Worm (Caenorhabditis elegans) whole organism, L1 larva: ENCODE data around the gene C07B5.2.

Source experiments
- C04F5.9 ChIP-seq: sonication (generic microtip); optimal IDR thresholded peaks from 2 replicates; lab custom pipeline; 2016; ENCODE audit warnings: missing genetic modification characterization, missing compliant biosample characterization
- C16A3.4 ChIP-seq: fragments of 150-350 bp; optimal IDR thresholded peaks from 2 replicates; lab custom pipeline; 2014; ENCODE audit warnings: missing biosample characterization, missing genetic modification characterization
- C34B4.2 ChIP-seq: sonication (generic microtip); optimal IDR thresholded peaks from 2 replicates; lab custom pipeline; 2017; ENCODE audit warnings: mild to moderate bottlenecking, missing genetic modification characterization, missing compliant biosample characterization
- F16B12.6 ChIP-seq: fragments of 150-350 bp; optimal IDR thresholded peaks from 2 replicates; lab custom pipeline; 2014; ENCODE audit warnings: missing biosample characterization, missing genetic modification characterization
- ama-1 ChIP-seq: fragments of 150-350 bp; optimal IDR thresholded peaks from 2 replicates; lab custom pipeline; 2014
- blmp-1 ChIP-seq: fragments of 150-350 bp; optimal IDR thresholded peaks from 2 replicates; lab custom pipeline; 2014; ENCODE audit warnings: missing biosample characterization, missing genetic modification characterization
- ceh-8 ChIP-seq: fragments of 200-800 bp; sonication (Bioruptor generic); optimal IDR thresholded peaks from 2 replicates; lab custom pipeline; 2018; ENCODE audit warnings: mild to moderate bottlenecking, missing genetic modification characterization, moderate library complexity, missing compliant biosample characterization
- ceh-90 ChIP-seq: sonication (generic microtip); optimal IDR thresholded peaks from 2 replicates; lab custom pipeline; 2016; ENCODE audit warnings: missing genetic modification characterization, missing compliant biosample characterization
- dpl-1 ChIP-seq, 3 experiments: fragments of 150-350 bp in 2 of 3; sonication (generic microtip) in 1 of 3; optimal IDR thresholded peaks; 2 replicates each; lab custom pipeline; 2014 to 2017; ENCODE audit warnings: missing biosample characterization in 3 of 3, missing genetic modification characterization in 3 of 3, missing genetic modification reagents in 3 of 3
- dsc-1 ChIP-seq: sonication (generic microtip); optimal IDR thresholded peaks from 2 replicates; lab custom pipeline; 2016; ENCODE audit warnings: mild to moderate bottlenecking, missing genetic modification characterization, missing compliant biosample characterization
- efl-1 ChIP-seq, 4 experiments: fragments of 150-350 bp; optimal IDR thresholded peaks in 3 of 4; peaks in 1 of 4; 1 replicate in 1 of 4; 2 replicates in 3 of 4; lab custom pipeline; 2014; ENCODE audit warnings: missing biosample characterization in 2 of 4, missing genetic modification characterization in 2 of 4, missing genetic modification reagents in 2 of 4
- egl-13 ChIP-seq: sonication (generic microtip); optimal IDR thresholded peaks from 2 replicates; lab custom pipeline; 2016; ENCODE audit warnings: missing genotype, missing genetic modification reagents, missing genetic modification characterization, missing compliant biosample characterization
- egl-27 ChIP-seq, 2 experiments: fragments of 150-350 bp in 1 of 2; sonication (generic microtip); optimal IDR thresholded peaks; 3 replicates each; lab custom pipeline; 2017 to 2018; ENCODE audit warnings: missing biosample characterization in 2 of 2, missing genetic modification characterization in 2 of 2, missing genetic modification reagents in 2 of 2
- elt-2 ChIP-seq: sonication (generic microtip); optimal IDR thresholded peaks from 2 replicates; lab custom pipeline; 2016; ENCODE audit warnings: missing genetic modification characterization, mild to moderate bottlenecking, inconsistent platforms, missing compliant biosample characterization, missing genetic modification reagents
- elt-3 ChIP-seq, 6 experiments: fragments of 150-350 bp in 1 of 6; sonication (generic microtip); optimal IDR thresholded peaks; 2 replicates each; lab custom pipeline; 2017 to 2018; ENCODE audit warnings: missing biosample characterization in 6 of 6, missing genetic modification characterization in 6 of 6, inconsistent platforms in 1 of 6
- fos-1 ChIP-seq: fragments of 150-350 bp; optimal IDR thresholded peaks from 2 replicates; lab custom pipeline; 2014; ENCODE audit warnings: missing biosample characterization, missing genetic modification characterization
- grh-1 ChIP-seq: fragments of 200-800 bp; sonication (Bioruptor generic); IDR thresholded peaks from 2 replicates; pipeline ENCODE4 v1.3.6; 2022; ENCODE audit warnings: missing genetic modification reagents, missing genetic modification characterization, missing compliant biosample characterization
- isw-1 ChIP-seq: fragments of 200-800 bp; sonication (Bioruptor generic); IDR thresholded peaks from 2 replicates; pipeline ENCODE4 v1.3.6; 2022; ENCODE audit warnings: missing genetic modification characterization, missing compliant biosample characterization
- lin-14 ChIP-seq: fragments of 200-800 bp; sonication (Bioruptor generic); optimal IDR thresholded peaks from 2 replicates; lab custom pipeline; 2018; ENCODE audit warnings: mild to moderate bottlenecking, missing genetic modification characterization, moderate library complexity, missing compliant biosample characterization
- lsy-2 ChIP-seq, 2 experiments: fragments of 150-350 bp; optimal IDR thresholded peaks; 2 replicates each; lab custom pipeline; 2014; ENCODE audit warnings: missing biosample characterization in 2 of 2, missing genetic modification characterization in 2 of 2
- mab-9 ChIP-seq: fragments of 200-800 bp; sonication (Bioruptor generic); IDR thresholded peaks from 2 replicates; pipeline ENCODE4 v1.3.6; 2022; ENCODE audit warnings: missing genetic modification reagents, missing genetic modification characterization, missing compliant biosample characterization
- mef-2 ChIP-seq: fragments of 150-350 bp; optimal IDR thresholded peaks from 2 replicates; lab custom pipeline; 2014; ENCODE audit warnings: missing biosample characterization, missing genetic modification characterization
- mep-1 ChIP-seq: fragments of 150-350 bp; optimal IDR thresholded peaks from 2 replicates; lab custom pipeline; 2014; ENCODE audit warnings: missing biosample characterization, missing genetic modification characterization
- nhr-11 ChIP-seq: fragments of 150-350 bp; optimal IDR thresholded peaks from 2 replicates; lab custom pipeline; 2014; ENCODE audit warnings: missing biosample characterization, missing genetic modification characterization
- nhr-12 ChIP-seq: sonication (generic microtip); optimal IDR thresholded peaks from 2 replicates; lab custom pipeline; 2017; ENCODE audit warnings: missing biosample characterization, missing genetic modification characterization
- nhr-19 ChIP-seq: fragments of 200-800 bp; sonication (Bioruptor generic); conservative IDR thresholded peaks from 2 replicates; pipeline ENCODE4 v1.3.6; 2022; ENCODE audit warnings: missing genetic modification characterization, missing compliant biosample characterization
- nhr-237 ChIP-seq: fragments of 150-350 bp; optimal IDR thresholded peaks from 2 replicates; lab custom pipeline; 2014; ENCODE audit warnings: missing biosample characterization, missing genetic modification characterization
- nhr-47 ChIP-seq: sonication (generic microtip); optimal IDR thresholded peaks from 2 replicates; lab custom pipeline; 2016; ENCODE audit warnings: mild to moderate bottlenecking, missing genetic modification characterization, moderate library complexity, missing compliant biosample characterization
- nhr-71 ChIP-seq: sonication (generic microtip); optimal IDR thresholded peaks from 2 replicates; lab custom pipeline; 2016; ENCODE audit warnings: mild to moderate bottlenecking, missing genetic modification characterization, moderate library complexity, missing compliant biosample characterization
- nhr-76 ChIP-seq: sonication (generic microtip); optimal IDR thresholded peaks from 2 replicates; lab custom pipeline; 2017; ENCODE audit warnings: missing biosample characterization, missing genetic modification characterization
- nhr-77 ChIP-seq: fragments of 150-350 bp; optimal IDR thresholded peaks from 2 replicates; lab custom pipeline; 2014; ENCODE audit warnings: missing biosample characterization, missing genetic modification characterization
- nhr-85 ChIP-seq: sonication (generic microtip); peaks from one replicate; lab custom pipeline; 2016; ENCODE audit warnings: missing genetic modification characterization, inconsistent platforms, missing compliant biosample characterization
- pag-3 ChIP-seq: sonication (generic microtip); optimal IDR thresholded peaks from 2 replicates; lab custom pipeline; 2017; ENCODE audit warnings: missing genetic modification characterization, mild to moderate bottlenecking, missing compliant biosample characterization, antibody characterized with exemption, borderline replicate concordance; ENCODE audit not compliant: insufficient read depth
- pax-3 ChIP-seq: fragments of 200-800 bp; sonication (Bioruptor generic); optimal IDR thresholded peaks from 2 replicates; lab custom pipeline; 2018; ENCODE audit warnings: mild to moderate bottlenecking, missing genetic modification characterization, moderate library complexity, missing compliant biosample characterization
- rnt-1 ChIP-seq: sonication (generic microtip); optimal IDR thresholded peaks from 2 replicates; lab custom pipeline; 2016; ENCODE audit warnings: mild to moderate bottlenecking, missing genetic modification characterization, moderate library complexity, missing compliant biosample characterization
- snpc-4 ChIP-seq: fragments of 150-350 bp; optimal IDR thresholded peaks from 2 replicates; lab custom pipeline; 2014; ENCODE audit warnings: missing biosample characterization, missing genetic modification characterization
- snu-23 ChIP-seq: sonication (generic microtip); optimal IDR thresholded peaks from 2 replicates; lab custom pipeline; 2016; ENCODE audit warnings: missing genetic modification characterization, missing compliant biosample characterization
- sox-4 ChIP-seq: sonication (generic microtip); optimal IDR thresholded peaks from 2 replicates; lab custom pipeline; 2016; ENCODE audit warnings: missing genetic modification characterization, missing compliant biosample characterization
- sptf-1 ChIP-seq: fragments of 150-350 bp; optimal IDR thresholded peaks from 2 replicates; lab custom pipeline; 2014; ENCODE audit warnings: missing biosample characterization, missing genetic modification characterization
- tbx-2 ChIP-seq: sonication (generic microtip); optimal IDR thresholded peaks from 2 replicates; lab custom pipeline; 2016; ENCODE audit warnings: missing genetic modification characterization, missing compliant biosample characterization
- tlp-1 ChIP-seq: fragments of 150-350 bp; optimal IDR thresholded peaks from 2 replicates; lab custom pipeline; 2014; ENCODE audit warnings: missing biosample characterization, missing genetic modification characterization
- unc-30 ChIP-seq: sonication (generic microtip); optimal IDR thresholded peaks from 2 replicates; lab custom pipeline; 2017; ENCODE audit warnings: missing biosample characterization, missing genetic modification characterization
- unc-62 ChIP-seq: fragments of 150-350 bp; optimal IDR thresholded peaks from 2 replicates; lab custom pipeline; 2014; ENCODE audit warnings: missing biosample characterization, missing genetic modification reagents, missing genetic modification characterization
- unc-86 ChIP-seq: sonication (generic microtip); optimal IDR thresholded peaks from 2 replicates; lab custom pipeline; 2016; ENCODE audit warnings: missing genetic modification characterization, missing compliant biosample characterization
- unc-98 ChIP-seq: fragments of 200-800 bp; sonication (Bioruptor generic); IDR thresholded peaks from 2 replicates; pipeline ENCODE4 v1.3.6; 2022; ENCODE audit warnings: missing genetic modification characterization, missing compliant biosample characterization
- xbp-1 ChIP-seq: sonication (generic microtip); optimal IDR thresholded peaks from 2 replicates; lab custom pipeline; 2016; ENCODE audit warnings: missing genetic modification characterization, missing compliant biosample characterization
- zag-1 ChIP-seq: fragments of 150-350 bp; optimal IDR thresholded peaks from 2 replicates; lab custom pipeline; 2014; ENCODE audit warnings: missing biosample characterization, missing genetic modification characterization
- zip-4 ChIP-seq: fragments of 200-800 bp; sonication (Bioruptor generic); optimal IDR thresholded peaks from 2 replicates; lab custom pipeline; 2018; ENCODE audit warnings: mild to moderate bottlenecking, missing genetic modification characterization, moderate library complexity, missing compliant biosample characterization
- ztf-4 ChIP-seq: fragments of 150-350 bp; optimal IDR thresholded peaks from 2 replicates; lab custom pipeline; 2014; ENCODE audit warnings: missing biosample characterization, missing genetic modification characterization

C07B5.2 gene

ce11 chrX:9539294-9540030 is 22.5 kb upstream of the C07B5.2 start, which contains the start of gene nuc-1:
Gene nuc-1, plus strand, starts transcription at chrX:9539905.
- TF ChIP-seq fos-1 (tag; lab: Kevin White, UChicago) (no peak), tlp-1 (tag; lab: Kevin White, UChicago) (peak; percentile 38), mef-2 (tag; lab: Kevin White, UChicago) (no peak), nhr-237 (no peak), nhr-11 (tag; lab: Kevin White, UChicago) (no peak), C34B4.2 (tag; lab: Kevin White, UChicago) (no peak), pag-3 (tag; lab: Kevin White, UChicago) (no peak), nhr-12 (tag; lab: Kevin White, UChicago) (no peak), sptf-1 (tag; lab: Kevin White, UChicago) (no peak), nhr-85 (tag; lab: Kevin White, UChicago) (peak; percentile 53), efl-1 (optimal IDR thresholded peaks at IDR 0.05; lab: Kevin White, UChicago) (no peak), efl-1 (GFP tag; optimal IDR thresholded peaks at IDR 0.05 in 1 of 2; lab: Kevin White, UChicago) (peak in 1 of 2 experiments; percentile 69), unc-86 (tag; lab: Kevin White, UChicago) (no peak), C16A3.4 (no peak), lin-14 (peak; percentile 13), nhr-19 (GFP tag; lab: Robert Waterston, UW) (no peak), unc-98 (GFP tag; lab: Robert Waterston, UW) (no peak), F16B12.6 (no peak), egl-27 (tag; optimal IDR thresholded peaks at IDR 0.05; lab: Kevin White, UChicago) (no peak), nhr-47 (tag; lab: Kevin White, UChicago) (no peak), elt-2 (tag; lab: Kevin White, UChicago) (peak; percentile 75), C04F5.9 (tag; lab: Kevin White, UChicago) (no peak), zag-1 (no peak), mep-1 (no peak), tbx-2 (tag; lab: Kevin White, UChicago) (no peak)

- TF ChIP-seq blmp-1 (tag; lab: Kevin White, UChicago) (peak; percentile 96), ztf-4 (tag; lab: Kevin White, UChicago) (no peak), nhr-11 (tag; lab: Kevin White, UChicago) (no peak), dsc-1 (tag; lab: Kevin White, UChicago) (peak; percentile 96), isw-1 (GFP tag; lab: Robert Waterston, UW) (no peak), ceh-90 (tag; lab: Kevin White, UChicago) (no peak), grh-1 (GFP tag; lab: Robert Waterston, UW) (peak; percentile 39), sox-4 (tag; lab: Kevin White, UChicago) (no peak), nhr-71 (tag; lab: Kevin White, UChicago) (peak; percentile 41), lin-14 (peak; percentile 49), ceh-8 (GFP tag; lab: Kevin White, UChicago) (no peak), xbp-1 (no peak), egl-13 (no peak), unc-86 (tag; lab: Kevin White, UChicago) (no peak), tlp-1 (tag; lab: Kevin White, UChicago) (no peak), dpl-1 (GFP tag; optimal IDR thresholded peaks at IDR 0.05; lab: Kevin White, UChicago) (no peak), elt-3 (tag; optimal IDR thresholded peaks at IDR 0.05; lab: Kevin White, UChicago) (peak in 5 of 6 experiments; percentile 26 to 91 (median 35)), nhr-77 (tag; lab: Kevin White, UChicago) (no peak), zip-4 (GFP tag; lab: Kevin White, UChicago) (no peak), mab-9 (GFP tag; lab: Robert Waterston, UW) (no peak), nhr-19 (GFP tag; lab: Robert Waterston, UW) (0 out of 2 replicates have a peak, but pooled peaks have one; percentile 17), snpc-4 (no peak), rnt-1 (peak; percentile 1), pax-3 (tag; lab: Kevin White, UChicago) (no peak), efl-1 (optimal IDR thresholded peaks at IDR 0.05; lab: Kevin White, UChicago) (no peak), efl-1 (GFP tag; optimal IDR thresholded peaks at IDR 0.05 in 1 of 2; lab: Kevin White, UChicago) (no peak), snu-23 (GFP tag; lab: Kevin White, UChicago) (peak; percentile 60), unc-62 (GFP tag; lab: Kevin White, UChicago) (no peak), lsy-2 (tag; optimal IDR thresholded peaks at IDR 0.05; lab: Kevin White, UChicago) (peak in 1 of 2 experiments; percentile 1), nhr-76 (tag; lab: Kevin White, UChicago) (no peak), nhr-47 (tag; lab: Kevin White, UChicago) (peak; percentile 37), ama-1 (lab: Kevin White, UChicago) (no peak), C16A3.4 (no peak), unc-30 (tag; lab: Kevin White, UChicago) (no peak)
Measured at ce11 chrX:9537538-9538172, 20.6 kb upstream of the C07B5.2 start.
